Worm (Caenorhabditis elegans): ENCODE measurements around the gene F43C1.7.

Gene F43C1.7

DNA sequence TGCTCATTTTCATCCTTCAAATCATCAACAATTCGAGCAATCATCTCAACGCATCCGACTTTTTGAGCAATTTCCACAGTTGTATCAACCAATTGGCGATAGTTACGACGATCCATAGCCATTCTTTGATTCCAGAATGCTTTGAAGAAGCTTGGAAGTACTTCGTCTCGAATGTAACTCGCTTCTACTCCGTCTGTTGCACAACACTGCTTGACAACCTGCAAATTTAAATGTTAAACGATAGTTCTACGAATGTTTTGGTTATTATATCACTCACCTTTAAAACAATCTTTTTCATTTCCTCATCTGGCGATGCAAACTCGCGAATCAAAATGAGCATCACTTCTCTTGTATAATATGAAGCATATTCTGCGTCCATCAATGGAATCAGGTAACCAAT lies 23.5 kb upstream of the F43C1.7 start:
- TF ChIP-seq elt-3 (tag; optimal IDR thresholded peaks at IDR 0.05) (no peak), nhr-237 (tag; optimal IDR thresholded peaks at IDR 0.05) (no peak), lsy-2 (tag; optimal IDR thresholded peaks at IDR 0.05) (no peak), lin-32 (GFP tag; optimal IDR thresholded peaks at IDR 0.05) (no peak), snpc-4 (tag; optimal IDR thresholded peaks at IDR 0.05) (no peak), cnd-1 (tag; optimal IDR thresholded peaks at IDR 0.05) (no peak), sptf-1 (tag; optimal IDR thresholded peaks at IDR 0.05) (no peak), ceh-43 (GFP tag; optimal IDR thresholded peaks at IDR 0.05) (no peak), ces-1 (GFP tag; optimal IDR thresholded peaks at IDR 0.05) (no peak), unc-120 (tag; optimal IDR thresholded peaks at IDR 0.05; ENCODE audit: poor library complexity, severe bottlenecking) (no peak), unc-62 (GFP tag; optimal IDR thresholded peaks at IDR 0.05) (no peak), drap-1 (GFP tag; optimal IDR thresholded peaks at IDR 0.05) (no peak), nhr-12 (tag; optimal IDR thresholded peaks at IDR 0.05) (no peak), pha-4 (tag; optimal IDR thresholded peaks at IDR 0.05) (no peak)

DNA sequence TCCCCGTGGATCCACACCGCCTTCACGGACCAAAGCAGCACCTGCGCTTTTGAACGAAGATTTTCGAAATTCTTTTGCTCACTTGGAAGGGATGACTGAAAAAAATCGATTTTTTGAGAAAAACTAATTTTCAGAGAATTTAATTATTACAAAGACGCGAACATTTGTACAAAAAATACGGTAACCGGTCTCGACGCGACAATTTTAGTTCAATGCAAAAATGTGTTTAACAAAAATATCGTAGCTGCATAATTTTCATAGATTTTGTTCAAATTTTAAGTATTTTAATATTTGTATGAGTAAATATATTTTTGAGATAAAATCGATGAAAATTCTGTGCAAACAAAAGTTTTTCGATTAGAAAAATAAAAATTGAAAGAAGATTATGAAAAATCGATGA lies 20.7 kb upstream of the F43C1.7 start, which contains the start of gene T08A11.1:
Gene T08A11.1 (minus strand): TSS at position 101 of the 400 bp plus-strand sequence.
- no peak for TF ChIP-seq hlh-1 (tag; optimal IDR thresholded peaks at IDR 0.05)
- no peak for TF ChIP-seq lin-32 (GFP tag; optimal IDR thresholded peaks at IDR 0.05)

DNA sequence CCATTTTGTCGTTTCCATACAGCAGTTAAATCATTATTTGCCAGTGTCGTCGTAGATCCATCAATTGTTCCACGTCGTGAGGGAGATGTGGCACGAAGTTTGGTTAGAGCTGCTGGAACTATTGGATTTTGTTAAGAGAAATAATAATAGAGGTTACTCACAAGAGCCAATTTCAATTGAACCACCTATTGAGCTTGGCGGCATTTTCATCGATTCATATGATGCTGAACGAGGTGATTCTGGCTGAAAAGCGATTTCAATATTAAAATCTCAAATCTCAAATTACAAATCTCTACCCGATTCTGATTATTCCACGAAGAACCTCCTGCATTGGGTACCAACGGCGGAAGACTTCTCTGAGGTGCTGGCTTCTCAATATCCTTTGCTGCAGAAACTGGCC lies 15.5 kb upstream of the F43C1.7 start:
- no peak for TF ChIP-seq ceh-39 (tag; optimal IDR thresholded peaks at IDR 0.05)
- TF ChIP-seq sptf-1 (tag; optimal IDR thresholded peaks at IDR 0.05), result no peak
- TF ChIP-seq lsy-2 (tag; optimal IDR thresholded peaks at IDR 0.05), result no peak
- TF ChIP-seq ces-1 (GFP tag; optimal IDR thresholded peaks at IDR 0.05), result no peak
- TF ChIP-seq mep-1 (tag; optimal IDR thresholded peaks at IDR 0.05), result no peak

DNA sequence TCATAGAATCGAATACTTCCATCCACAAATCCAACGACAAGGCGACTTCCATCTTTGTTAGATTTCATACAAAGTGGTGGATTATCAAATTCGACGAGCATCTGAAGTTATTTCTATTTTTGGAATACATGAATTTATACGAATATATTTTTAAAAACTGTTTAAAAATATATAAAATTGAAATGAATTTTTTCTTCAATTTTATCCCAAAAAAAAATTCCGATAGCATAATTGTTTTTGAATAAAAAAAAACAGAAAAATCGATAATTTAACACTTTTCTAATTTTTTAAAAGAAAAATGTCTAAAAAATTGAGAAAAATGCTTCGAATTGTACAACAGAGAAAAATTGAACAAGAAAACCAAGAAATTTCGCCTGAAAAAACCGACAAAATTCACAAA lies 5.2 kb upstream of the F43C1.7 start, which contains the start of gene Y44F5A.1:
Gene Y44F5A.1 (minus strand): TSS at position 101 of the 400 bp plus-strand sequence.
- no peak for TF ChIP-seq elt-3 (tag; optimal IDR thresholded peaks at IDR 0.05)
- TF ChIP-seq ztf-11 (tag; optimal IDR thresholded peaks at IDR 0.05), result no peak
- no peak for TF ChIP-seq tbx-8 (GFP tag; optimal IDR thresholded peaks at IDR 0.05)
- no peak for TF ChIP-seq unc-120 (tag; optimal IDR thresholded peaks at IDR 0.05; ENCODE audit: poor library complexity, severe bottlenecking)
- no peak for TF ChIP-seq pha-4 (tag; optimal IDR thresholded peaks at IDR 0.05)
- no peak for TF ChIP-seq bed-3 (GFP tag; optimal IDR thresholded peaks at IDR 0.05)
- TF ChIP-seq nhr-237 (tag; optimal IDR thresholded peaks at IDR 0.05), result no peak
- no peak for TF ChIP-seq drap-1 (GFP tag; optimal IDR thresholded peaks at IDR 0.05)
- TF ChIP-seq lsy-2 (tag; optimal IDR thresholded peaks at IDR 0.05), result no peak
- no peak for TF ChIP-seq ham-2 (GFP tag; optimal IDR thresholded peaks at IDR 0.05)
- no peak for TF ChIP-seq zip-8 (tag; optimal IDR thresholded peaks at IDR 0.05)

DNA sequence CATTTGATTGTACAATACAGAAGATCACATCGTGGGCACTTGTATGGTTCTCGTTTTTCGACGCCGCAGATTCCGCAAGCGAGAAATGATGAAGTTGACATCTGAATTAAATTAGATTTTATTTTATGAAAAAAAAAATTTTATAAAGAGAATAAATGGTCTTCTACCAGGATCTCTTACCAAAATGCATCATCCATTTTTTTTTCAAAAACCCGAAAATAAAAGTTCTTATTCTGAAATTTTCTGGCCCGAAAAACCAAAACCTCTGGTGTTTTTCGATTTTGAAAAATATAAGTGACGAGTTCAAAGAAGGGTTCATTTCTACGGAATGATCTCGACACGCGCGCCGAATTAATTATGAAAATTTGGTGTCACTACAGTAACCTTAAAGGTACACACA lies 1.9 kb upstream of the F43C1.7 start, which contains the start of gene zhit-2:
Gene zhit-2 (minus strand): TSS at position 101 of the 400 bp plus-strand sequence.
- TF ChIP-seq ceh-43 (GFP tag; optimal IDR thresholded peaks at IDR 0.05) (no peak), pha-4 (tag; optimal IDR thresholded peaks at IDR 0.05) (no peak), mab-5 (tag; optimal IDR thresholded peaks at IDR 0.05) (no peak), ceh-39 (tag; optimal IDR thresholded peaks at IDR 0.05) (no peak), unc-120 (tag; optimal IDR thresholded peaks at IDR 0.05; ENCODE audit: poor library complexity, severe bottlenecking) (no peak), ztf-11 (tag; optimal IDR thresholded peaks at IDR 0.05) (no peak), mls-2 (tag; optimal IDR thresholded peaks at IDR 0.05) (no peak), ces-1 (GFP tag; optimal IDR thresholded peaks at IDR 0.05) (no peak), nhr-2 (tag; optimal IDR thresholded peaks at IDR 0.05) (no peak), unc-39 (tag; optimal IDR thresholded peaks at IDR 0.05) (no peak), M03D4.4 (tag; optimal IDR thresholded peaks at IDR 0.05) (no peak), lsy-2 (tag; optimal IDR thresholded peaks at IDR 0.05) (no peak), tbx-8 (GFP tag; optimal IDR thresholded peaks at IDR 0.05) (no peak), ceh-83 (GFP tag; optimal IDR thresholded peaks at IDR 0.05) (no peak), elt-3 (tag; optimal IDR thresholded peaks at IDR 0.05) (no peak), lin-13 (tag; optimal IDR thresholded peaks at IDR 0.05) (no peak), unc-62 (GFP tag; optimal IDR thresholded peaks at IDR 0.05) (no peak), nhr-237 (tag; optimal IDR thresholded peaks at IDR 0.05) (no peak)

DNA sequence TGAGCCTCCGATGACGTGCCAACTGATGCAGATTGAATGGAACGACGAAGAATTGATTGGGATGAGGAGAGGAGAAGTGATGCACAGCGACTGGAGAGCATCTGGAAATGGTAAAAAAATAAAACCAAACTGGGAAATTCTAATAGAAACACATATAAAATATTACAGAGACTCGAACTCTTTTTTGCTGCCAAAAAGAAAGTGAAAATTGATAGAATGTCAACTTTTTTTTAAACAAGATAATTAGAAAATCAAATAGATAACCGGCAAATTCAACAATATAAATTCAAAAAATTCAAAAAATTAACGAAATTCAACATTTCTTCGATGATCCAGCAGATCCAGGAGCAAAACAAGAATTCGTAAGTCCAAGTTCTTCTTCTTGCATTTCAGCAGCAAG lies 1.1 kb upstream of the F43C1.7 start, which contains the start of gene mrpl-21:
Gene mrpl-21 (minus strand): TSS at position 101 of the 400 bp plus-strand sequence.
- TF ChIP-seq M03D4.4 (tag; optimal IDR thresholded peaks at IDR 0.05) (no peak), nhr-76 (tag; optimal IDR thresholded peaks at IDR 0.05) (no peak), nhr-2 (tag; optimal IDR thresholded peaks at IDR 0.05) (no peak), mep-1 (tag; optimal IDR thresholded peaks at IDR 0.05) (no peak), lin-13 (tag; optimal IDR thresholded peaks at IDR 0.05) (no peak)
